Worm (Caenorhabditis elegans): ENCODE data around the gene F19B6.1.

DNA sequence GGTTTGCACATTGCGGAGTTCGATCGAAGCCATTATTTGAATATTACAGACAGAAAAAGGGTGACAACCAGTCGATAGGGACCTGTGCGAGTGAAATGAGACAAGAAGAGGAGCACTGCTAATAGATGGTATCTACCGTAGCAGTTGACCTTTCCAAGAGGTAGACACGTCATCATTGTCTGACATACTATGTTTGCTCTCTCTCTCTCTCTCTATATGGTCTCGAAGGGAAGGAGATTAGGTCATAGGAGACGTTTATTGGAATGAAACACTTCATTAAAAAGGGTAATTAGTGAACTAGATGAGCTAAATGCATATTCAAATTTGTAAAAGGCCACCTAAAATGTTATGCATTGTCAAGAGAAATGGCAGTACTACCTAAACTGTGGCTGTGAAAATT lies 40.1 kb upstream of the F19B6.1 start, which contains the start of gene atz-1:
- no peak for TF ChIP-seq daf-16 (GFP tag; optimal IDR thresholded peaks at IDR 0.05)
- no peak for TF ChIP-seq daf-16 (tag; optimal IDR thresholded peaks at IDR 0.05)
- no peak for TF ChIP-seq ztf-7 (tag; optimal IDR thresholded peaks at IDR 0.05)

Data from whole organism, L4 larva.